Worm (Caenorhabditis elegans): ENCODE measurements around the gene dnj-20.

Gene dnj-20

ce11 chrII:9604685-9605084, 19.3 kb downstream of the dnj-20 start:
- TF ChIP-seq aha-1 (tag; optimal IDR thresholded peaks at IDR 0.05) (no peak), ama-1 (optimal IDR thresholded peaks at IDR 0.05) (peak; percentile 60)

ce11 chrII:9604063-9604462, 19.9 kb downstream of the dnj-20 start:
- peak; percentile 0 for TF ChIP-seq elt-2 (tag; optimal IDR thresholded peaks at IDR 0.05)
- TF ChIP-seq ama-1 (optimal IDR thresholded peaks at IDR 0.05) = peak; percentile 45
- no peak for TF ChIP-seq swsn-7 (tag; optimal IDR thresholded peaks at IDR 0.05)
- TF ChIP-seq nhr-71 (tag; optimal IDR thresholded peaks at IDR 0.05) = no peak
- TF ChIP-seq mef-2 (tag; optimal IDR thresholded peaks at IDR 0.05) = no peak
- no peak for TF ChIP-seq fkh-10 (GFP tag; optimal IDR thresholded peaks at IDR 0.05)
- no peak for TF ChIP-seq sox-4 (tag; optimal IDR thresholded peaks at IDR 0.05)
- no peak for TF ChIP-seq unc-98 (GFP tag; IDR thresholded peaks at IDR 0.05)
- TF ChIP-seq lir-3 (tag; optimal IDR thresholded peaks at IDR 0.05; ENCODE audit: poor library complexity) = no peak
- TF ChIP-seq nhr-28 (tag; optimal IDR thresholded peaks at IDR 0.05) = no peak
- TF ChIP-seq egl-13 (tag; optimal IDR thresholded peaks at IDR 0.05) = no peak
- no peak for TF ChIP-seq tlp-1 (tag; optimal IDR thresholded peaks at IDR 0.05)
- TF ChIP-seq isw-1 (GFP tag; IDR thresholded peaks at IDR 0.05) = no peak
- TF ChIP-seq efl-1 (optimal IDR thresholded peaks at IDR 0.05) = no peak
- no peak for TF ChIP-seq efl-1 (GFP tag; optimal IDR thresholded peaks at IDR 0.05 in 1 of 2)
- no peak for TF ChIP-seq nhr-76 (tag; optimal IDR thresholded peaks at IDR 0.05)
- TF ChIP-seq lin-13 (GFP tag; optimal IDR thresholded peaks at IDR 0.05) = no peak
- no peak for TF ChIP-seq ceh-90 (tag; optimal IDR thresholded peaks at IDR 0.05)
- TF ChIP-seq lin-35 (GFP tag; optimal IDR thresholded peaks at IDR 0.05) = peak in 1 of 2 experiments; percentile 65
- peak; percentile 27 for TF ChIP-seq snu-23 (GFP tag; optimal IDR thresholded peaks at IDR 0.05)
- TF ChIP-seq nhr-20 (tag; optimal IDR thresholded peaks at IDR 0.05) = peak; percentile 55
- no peak for TF ChIP-seq tbx-2 (tag; optimal IDR thresholded peaks at IDR 0.05)
- peak; percentile 14 for TF ChIP-seq C16A3.4 (tag; optimal IDR thresholded peaks at IDR 0.05)
- no peak for TF ChIP-seq sup-37 (GFP tag; optimal IDR thresholded peaks at IDR 0.05)
- TF ChIP-seq aly-2 (tag; optimal IDR thresholded peaks at IDR 0.05) = no peak
- TF ChIP-seq pax-3 (tag; optimal IDR thresholded peaks at IDR 0.05) = no peak
- no peak for TF ChIP-seq unc-130 (tag; optimal IDR thresholded peaks at IDR 0.05)
- TF ChIP-seq nhr-85 (tag) = no peak
- no peak for TF ChIP-seq pqm-1 (tag; optimal IDR thresholded peaks at IDR 0.05)
- no peak for TF ChIP-seq C34B4.2 (tag; optimal IDR thresholded peaks at IDR 0.05)
- TF ChIP-seq lin-39 (tag; optimal IDR thresholded peaks at IDR 0.05) = no peak
- no peak for TF ChIP-seq rnt-1 (tag; optimal IDR thresholded peaks at IDR 0.05)
- TF ChIP-seq Y116A8C.19 (tag; optimal IDR thresholded peaks at IDR 0.05; ENCODE audit: borderline replicate concordance) = no peak
- TF ChIP-seq ceh-8 (GFP tag; optimal IDR thresholded peaks at IDR 0.05) = no peak
- no peak for TF ChIP-seq ceh-88 (GFP tag; IDR thresholded peaks at IDR 0.05)
- no peak for TF ChIP-seq unc-62 (GFP tag; optimal IDR thresholded peaks at IDR 0.05)
- TF ChIP-seq ets-5 (GFP tag; IDR thresholded peaks at IDR 0.05) = no peak
- peak in 1 of 2 experiments; percentile 11 for TF ChIP-seq mdl-1 (tag; optimal IDR thresholded peaks at IDR 0.05)
- TF ChIP-seq zag-1 (tag; optimal IDR thresholded peaks at IDR 0.05) = no peak
- TF ChIP-seq lin-14 (GFP tag; optimal IDR thresholded peaks at IDR 0.05) = peak; percentile 8
- TF ChIP-seq snpc-4 (tag; optimal IDR thresholded peaks at IDR 0.05) = no peak
- no peak for TF ChIP-seq aha-1 (tag; optimal IDR thresholded peaks at IDR 0.05)
- TF ChIP-seq ceh-63 (GFP tag; optimal IDR thresholded peaks at IDR 0.05) = no peak
- TF ChIP-seq skn-1 (tag; optimal IDR thresholded peaks at IDR 0.05) = no peak
- no peak for TF ChIP-seq irx-1 (tag; optimal IDR thresholded peaks at IDR 0.05)
- no peak for TF ChIP-seq hlh-17 (GFP tag; optimal IDR thresholded peaks at IDR 0.05; ENCODE audit: borderline replicate concordance)
- peak in 1 of 2 experiments; percentile 4 for TF ChIP-seq lsy-2 (tag; optimal IDR thresholded peaks at IDR 0.05)
- no peak for TF ChIP-seq C04F5.9 (tag; optimal IDR thresholded peaks at IDR 0.05)
- no peak for TF ChIP-seq jun-1 (tag; optimal IDR thresholded peaks at IDR 0.05)
- no peak for TF ChIP-seq elt-3 (tag; optimal IDR thresholded peaks at IDR 0.05)
- TF ChIP-seq nhr-84 (tag; optimal IDR thresholded peaks at IDR 0.05) = no peak
- TF ChIP-seq dpl-1 (GFP tag; optimal IDR thresholded peaks at IDR 0.05) = peak in 1 of 3 experiments; percentile 10
- TF ChIP-seq F16B12.6 (tag; optimal IDR thresholded peaks at IDR 0.05) = no peak

All from whole organism, L1 larva.